Fruit fly (Drosophila melanogaster): ENCODE data around the gene CG13625.

Gene CG13625

DNA sequence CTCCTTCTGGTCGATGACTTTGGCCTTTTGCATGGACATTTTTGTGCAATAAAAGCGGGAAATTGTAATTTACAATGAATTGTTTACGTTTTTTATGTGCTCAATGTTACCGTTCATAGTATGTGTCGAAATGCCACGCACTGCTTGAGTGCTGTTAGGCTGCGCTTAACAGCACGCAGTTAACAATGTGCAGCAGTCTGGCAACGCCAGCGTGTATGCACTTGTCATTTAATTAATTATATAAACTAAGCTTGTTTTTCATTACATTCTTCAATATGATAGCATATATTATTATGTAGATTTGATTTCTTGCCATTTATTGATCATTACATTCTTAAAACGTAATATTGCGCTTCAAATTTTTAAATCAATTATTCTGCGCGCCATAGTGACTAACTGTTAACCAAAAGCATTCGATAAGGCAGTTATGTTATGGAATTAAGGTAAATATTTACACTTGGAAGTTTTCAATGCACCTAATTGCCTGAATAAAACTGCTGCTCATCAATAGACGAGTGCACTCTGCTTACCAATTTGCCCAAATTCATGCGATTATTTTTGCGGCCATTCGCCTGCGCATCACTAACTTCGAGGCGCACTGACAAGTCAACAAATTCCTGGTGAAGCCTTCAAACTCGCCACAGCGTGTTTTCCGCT is at the start of gene CG13625, which contains the start of gene mld:
TSS of gene CG13625 (minus strand) at position 119 of the 657 bp plus-strand sequence.
TSS of gene mld (plus strand) at position 612 of the 657 bp plus-strand sequence.
- TF ChIP-seq br (GFP tag; optimal IDR thresholded peaks at IDR 0.05) (peak; percentile 22), foxo (GFP tag; optimal IDR thresholded peaks at IDR 0.05) (peak in 1 of 2 experiments; percentile 16), ey (GFP tag; optimal IDR thresholded peaks at IDR 0.05) (peak; percentile 9), Jra (GFP tag; optimal IDR thresholded peaks at IDR 0.05) (no peak), Dfd (GFP tag; optimal IDR thresholded peaks at IDR 0.05) (no peak), sv (GFP tag; optimal IDR thresholded peaks at IDR 0.05) (no peak), Mio (GFP tag; optimal IDR thresholded peaks at IDR 0.05) (no peak), fru (GFP tag; optimal IDR thresholded peaks at IDR 0.05) (no peak), psq (GFP tag; optimal IDR thresholded peaks at IDR 0.05) (no peak), dmrt93B (GFP tag; optimal IDR thresholded peaks at IDR 0.05) (no peak), tai (GFP tag; optimal IDR thresholded peaks at IDR 0.05) (peak; percentile 67), pan (optimal IDR thresholded peaks at IDR 0.05) (no peak), Vsx2 (GFP tag; optimal IDR thresholded peaks at IDR 0.05; ENCODE audit: partially characterized antibody) (no peak), dl (GFP tag; optimal IDR thresholded peaks at IDR 0.05; ENCODE audit: insufficient read depth in 1 of 2, partially characterized antibody in 2 of 2) (no peak), h (GFP tag; optimal IDR thresholded peaks at IDR 0.05) (peak; percentile 35), Sp1 (GFP tag; optimal IDR thresholded peaks at IDR 0.05) (no peak), Abd-B (GFP tag; optimal IDR thresholded peaks at IDR 0.05) (no peak), Rel (GFP tag; optimal IDR thresholded peaks at IDR 0.05) (no peak), Rel (tag; optimal IDR thresholded peaks at IDR 0.05) (peak; percentile 11), brk (GFP tag; optimal IDR thresholded peaks at IDR 0.05) (no peak), sage (GFP tag; optimal IDR thresholded peaks at IDR 0.05) (no peak), woc (GFP tag; optimal IDR thresholded peaks at IDR 0.05) (no peak), OdsH (GFP tag; optimal IDR thresholded peaks at IDR 0.05) (no peak), Dif (GFP tag; optimal IDR thresholded peaks at IDR 0.05; ENCODE audit: partially characterized antibody) (no peak), dsf (GFP tag; optimal IDR thresholded peaks at IDR 0.05; ENCODE audit: borderline replicate concordance) (no peak), GATAd (GFP tag; optimal IDR thresholded peaks at IDR 0.05) (no peak), Hnf4 (GFP tag; optimal IDR thresholded peaks at IDR 0.05) (peak; percentile 20), Hr83 (GFP tag; optimal IDR thresholded peaks at IDR 0.05; ENCODE audit: poor library complexity, severe bottlenecking) (peak; percentile 63), usp (GFP tag; optimal IDR thresholded peaks at IDR 0.05) (no peak), jim (GFP tag; optimal IDR thresholded peaks at IDR 0.05) (no peak), Myc (optimal IDR thresholded peaks at IDR 0.05) (no peak), HLH106 (tag; optimal IDR thresholded peaks at IDR 0.05) (peak; percentile 37), rgr (GFP tag; optimal IDR thresholded peaks at IDR 0.05) (peak; percentile 27), CrebA (GFP tag; optimal IDR thresholded peaks at IDR 0.05; ENCODE audit: borderline replicate concordance) (no peak), CG9705 (GFP tag; optimal IDR thresholded peaks at IDR 0.05) (peak; percentile 13)

DNA sequence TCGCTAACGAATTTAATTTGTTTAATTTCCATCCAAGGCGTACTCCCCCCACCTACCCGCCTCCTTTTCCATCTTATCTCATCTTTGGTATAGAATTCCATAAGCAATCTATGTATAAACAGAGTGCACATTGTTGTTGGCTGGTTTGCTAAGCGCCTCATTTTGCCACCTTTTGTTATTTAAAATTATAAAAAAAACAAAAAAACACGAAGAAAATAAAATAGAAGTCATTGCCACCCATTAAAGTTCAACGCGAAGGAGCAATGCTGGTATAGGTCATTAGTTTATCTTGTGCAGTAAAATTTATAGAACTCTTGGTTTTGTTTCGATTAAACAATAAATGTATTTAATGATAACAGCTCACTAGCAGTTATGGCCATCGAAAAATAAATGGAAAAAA is 49.4 kb upstream of the CG13625 start:
- TF ChIP-seq dl (GFP tag; optimal IDR thresholded peaks at IDR 0.05; ENCODE audit: insufficient read depth in 1 of 2, partially characterized antibody in 2 of 2) (no peak), Abd-B (GFP tag; optimal IDR thresholded peaks at IDR 0.05) (no peak), fru (GFP tag; optimal IDR thresholded peaks at IDR 0.05) (no peak), ey (GFP tag; optimal IDR thresholded peaks at IDR 0.05) (no peak), brk (GFP tag; optimal IDR thresholded peaks at IDR 0.05) (no peak)

DNA sequence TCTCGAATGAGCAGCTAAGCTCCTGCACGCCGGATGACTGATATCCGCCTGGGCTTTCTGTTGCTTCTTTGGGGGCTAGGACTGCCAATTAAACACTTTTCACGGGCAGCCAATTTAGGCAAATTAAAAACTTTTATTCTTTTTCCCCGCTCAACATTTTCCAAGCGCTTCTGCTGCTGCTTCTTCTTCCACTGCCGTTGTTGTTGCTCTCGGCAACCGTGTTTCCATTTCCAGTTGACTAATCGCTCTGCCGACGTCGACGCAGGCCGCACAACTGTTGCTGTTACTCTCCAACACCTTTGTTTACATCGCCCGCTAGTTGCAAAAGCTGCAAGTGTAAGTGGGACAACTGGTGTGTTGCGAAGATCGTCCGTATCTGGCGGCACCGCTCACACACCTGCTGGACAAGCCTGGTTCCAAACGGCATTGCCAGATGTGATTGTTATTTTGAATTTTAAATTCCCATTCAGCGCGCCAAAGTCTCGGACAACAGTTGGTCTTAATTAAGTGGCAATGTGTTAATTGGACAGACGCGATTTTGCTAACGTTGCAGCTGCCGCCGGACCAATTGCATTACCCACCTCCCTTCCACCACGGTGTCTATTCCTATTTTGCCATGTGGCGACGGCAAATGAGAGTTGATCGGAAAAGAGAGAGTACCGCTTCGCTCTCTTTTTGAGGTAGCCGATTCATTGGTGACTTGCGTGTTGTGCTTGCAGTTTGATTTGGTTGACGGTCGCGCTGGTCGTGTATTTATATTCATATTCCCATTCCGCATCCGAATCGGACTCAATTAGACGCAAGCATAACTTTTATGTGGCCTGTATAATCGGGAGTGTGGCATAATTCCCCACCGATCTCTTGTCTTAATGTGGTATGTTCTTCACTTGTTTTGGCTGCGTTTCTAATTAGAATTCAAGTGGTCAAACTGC is 45.2 kb upstream of the CG13625 start, which contains the start of gene Wsck:
TSS of gene Wsck (minus strand) at position 199 of the 932 bp plus-strand sequence.
- peak; percentile 8 for TF ChIP-seq Vsx2 (GFP tag; optimal IDR thresholded peaks at IDR 0.05; ENCODE audit: partially characterized antibody)
- peak; percentile 56 for TF ChIP-seq Jra (GFP tag; optimal IDR thresholded peaks at IDR 0.05)
- peak; percentile 37 for TF ChIP-seq h (GFP tag; optimal IDR thresholded peaks at IDR 0.05)
- TF ChIP-seq GATAd (GFP tag; optimal IDR thresholded peaks at IDR 0.05) = no peak
- peak; percentile 79 for TF ChIP-seq Dif (GFP tag; optimal IDR thresholded peaks at IDR 0.05; ENCODE audit: partially characterized antibody)
- TF ChIP-seq dl (GFP tag; optimal IDR thresholded peaks at IDR 0.05; ENCODE audit: insufficient read depth in 1 of 2, partially characterized antibody in 2 of 2) = peak in 1 of 2 experiments; percentile 48
- peak; percentile 3 for TF ChIP-seq OdsH (GFP tag; optimal IDR thresholded peaks at IDR 0.05)
- TF ChIP-seq br (GFP tag; optimal IDR thresholded peaks at IDR 0.05) = peak; percentile 27
- no peak for TF ChIP-seq dmrt93B (GFP tag; optimal IDR thresholded peaks at IDR 0.05)
- peak; percentile 74 for TF ChIP-seq CrebA (GFP tag; optimal IDR thresholded peaks at IDR 0.05; ENCODE audit: borderline replicate concordance)
- no peak for TF ChIP-seq usp (GFP tag; optimal IDR thresholded peaks at IDR 0.05)
- TF ChIP-seq Rel (GFP tag; optimal IDR thresholded peaks at IDR 0.05) = no peak
- TF ChIP-seq Rel (tag; optimal IDR thresholded peaks at IDR 0.05) = peak; percentile 40
- TF ChIP-seq Hr83 (GFP tag; optimal IDR thresholded peaks at IDR 0.05; ENCODE audit: poor library complexity, severe bottlenecking) = peak; percentile 51
